Worm (Caenorhabditis elegans) whole organism, L3 larva: Measurements from ENCODE around the gene irld-3.

Experiments
- R02D3.7 ChIP-seq: fragments of 150-350 bp; optimal IDR thresholded peaks from 2 replicates; lab custom pipeline; 2014; ENCODE audit warnings: missing biosample characterization, missing genetic modification characterization
- ZK546.5 ChIP-seq: sonication (generic microtip); optimal IDR thresholded peaks from 2 replicates; lab custom pipeline; 2017; ENCODE audit warnings: missing biosample characterization, missing genetic modification characterization
- ama-1 ChIP-seq: fragments of 150-350 bp; optimal IDR thresholded peaks from 2 replicates; lab custom pipeline; 2018
- ceh-16 ChIP-seq: sonication (generic microtip); optimal IDR thresholded peaks from 2 replicates; lab custom pipeline; 2017; ENCODE audit warnings: missing biosample characterization, missing genetic modification characterization
- elt-1 ChIP-seq: fragments of 150-350 bp; optimal IDR thresholded peaks from 2 replicates; lab custom pipeline; 2014; ENCODE audit warnings: missing biosample characterization, missing genetic modification characterization
- elt-2 ChIP-seq: sonication (generic microtip); optimal IDR thresholded peaks from 2 replicates; lab custom pipeline; 2016; ENCODE audit warnings: missing genetic modification reagents, mild to moderate bottlenecking, missing genetic modification characterization, missing compliant biosample characterization
- lin-15B ChIP-seq: fragments of 150-350 bp; optimal IDR thresholded peaks from 2 replicates; lab custom pipeline; 2014; ENCODE audit warnings: missing biosample characterization, missing genetic modification characterization
- nfya-1 ChIP-seq: sonication (generic microtip); optimal IDR thresholded peaks from 2 replicates; lab custom pipeline; 2017; ENCODE audit warnings: missing genetic modification characterization, mild to moderate bottlenecking, missing compliant biosample characterization, antibody characterized with exemption, moderate library complexity; ENCODE audit not compliant: insufficient read depth
- nhr-28 ChIP-seq: fragments of 150-350 bp; optimal IDR thresholded peaks from 2 replicates; lab custom pipeline; 2014; ENCODE audit warnings: missing biosample characterization, missing genetic modification characterization
- pha-4 ChIP-seq: fragments of 150-350 bp; optimal IDR thresholded peaks from 2 replicates; lab custom pipeline; 2014; ENCODE audit warnings: missing biosample characterization, missing genetic modification reagents, missing genetic modification characterization
- pqm-1 ChIP-seq: fragments of 150-350 bp; optimal IDR thresholded peaks from 2 replicates; lab custom pipeline; 2017; ENCODE audit warnings: missing biosample characterization, missing genetic modification characterization, inconsistent platforms
- snpc-4 ChIP-seq: fragments of 150-350 bp; optimal IDR thresholded peaks from 2 replicates; lab custom pipeline; 2014; ENCODE audit warnings: missing biosample characterization, missing genetic modification characterization
- ztf-11 ChIP-seq: fragments of 150-350 bp; optimal IDR thresholded peaks from 2 replicates; lab custom pipeline; 2014; ENCODE audit warnings: missing biosample characterization, missing genetic modification characterization

DNA sequence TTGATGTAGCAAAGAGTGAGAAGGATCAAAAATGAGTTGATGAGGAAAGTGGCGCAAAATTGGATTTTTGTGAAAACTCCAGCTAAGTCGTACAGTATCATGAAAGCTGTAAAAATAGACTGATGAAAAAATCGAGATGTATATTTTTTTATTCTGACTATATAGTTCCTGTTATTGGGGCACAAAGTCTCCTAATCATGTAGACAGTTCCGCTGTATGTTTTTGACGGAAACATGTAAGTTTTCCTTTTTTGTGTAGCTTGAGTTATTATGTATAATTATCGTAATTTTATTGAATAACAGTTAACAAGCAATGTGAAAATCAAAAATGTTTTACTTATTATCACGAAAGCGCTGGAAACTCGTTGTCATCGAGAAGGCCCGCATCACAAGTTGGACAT lies 30.9 kb downstream of the irld-3 start, which contains the start of gene str-68:
- TF ChIP-seq elt-1 (no peak), R02D3.7 (tag; lab: Kevin White, UChicago) (no peak), pqm-1 (tag; lab: Kevin White, UChicago) (no peak), nhr-28 (tag; lab: Kevin White, UChicago) (no peak), nfya-1 (tag; lab: Kevin White, UChicago) (no peak), ztf-11 (tag; lab: Kevin White, UChicago) (no peak), ama-1 (lab: Kevin White, UChicago) (no peak), ZK546.5 (tag; lab: Kevin White, UChicago) (no peak), elt-2 (tag; lab: Kevin White, UChicago) (no peak), ceh-16 (no peak), lin-15B (tag; lab: Kevin White, UChicago) (no peak), pha-4 (tag; lab: Kevin White, UChicago) (no peak), snpc-4 (tag; lab: Kevin White, UChicago) (no peak)
